Worm (Caenorhabditis elegans) whole organism, young adult: ENCODE results near the gene F14H12.2.

ENCODE experiments used
- B0035.1 ChIP-seq: sonication (generic microtip); optimal IDR thresholded peaks from 2 replicates; lab custom pipeline; 2016; ENCODE audit warnings: missing genetic modification characterization, mild to moderate bottlenecking, missing compliant biosample characterization, missing genotype, missing genetic modification reagents
- ama-1 ChIP-seq, 3 experiments: fragments of 150-350 bp in 1 of 3; sonication (generic microtip) in 2 of 3; optimal IDR thresholded peaks; 2 replicates each; lab custom pipeline; 2014 to 2018; ENCODE audit warnings: missing biosample characterization in 2 of 3, missing genetic modification characterization in 2 of 3, missing genetic modification reagents in 2 of 3
- dpff-1 ChIP-seq: sonication (generic microtip); optimal IDR thresholded peaks from 2 replicates; lab custom pipeline; 2017; ENCODE audit warnings: mild to moderate bottlenecking, missing genetic modification characterization, missing compliant biosample characterization
- gei-17 ChIP-seq: fragments of 200-800 bp; sonication (Bioruptor generic); optimal IDR thresholded peaks from 2 replicates; lab custom pipeline; 2018; ENCODE audit warnings: mild to moderate bottlenecking, missing genetic modification characterization, missing compliant biosample characterization
- hmg-20 ChIP-seq: fragments of 200-800 bp; sonication (Bioruptor generic); IDR thresholded peaks from 2 replicates; pipeline ENCODE4 v1.3.6; 2022; ENCODE audit warnings: missing genetic modification reagents, missing genetic modification characterization, missing compliant biosample characterization
- nhr-120 ChIP-seq: fragments of 200-800 bp; sonication (Bioruptor generic); IDR thresholded peaks from 2 replicates; pipeline ENCODE4 v1.3.6; 2022; ENCODE audit warnings: missing genetic modification characterization, missing compliant biosample characterization
- nhr-27 ChIP-seq: fragments of 200-800 bp; sonication (Bioruptor generic); optimal IDR thresholded peaks from 2 replicates; lab custom pipeline; 2018; ENCODE audit warnings: mild to moderate bottlenecking, missing genetic modification characterization, moderate library complexity, missing compliant biosample characterization
- snpc-1.1 ChIP-seq: sonication (generic microtip); optimal IDR thresholded peaks from 2 replicates; lab custom pipeline; 2017; ENCODE audit warnings: missing genetic modification characterization, mild to moderate bottlenecking, missing compliant biosample characterization, antibody characterized with exemption, moderate library complexity, missing genotype, missing genetic modification reagents; ENCODE audit not compliant: insufficient read depth

- TF ChIP-seq gei-17 (GFP tag; lab: Kevin White, UChicago) = no peak
- TF ChIP-seq hmg-20 (GFP tag; lab: Robert Waterston, UW) = no peak
- TF ChIP-seq B0035.1 (tag; lab: Kevin White, UChicago) = no peak
- no peak for TF ChIP-seq ama-1 (optimal IDR thresholded peaks at IDR 0.05; lab: Kevin White, UChicago)
- TF ChIP-seq ama-1 (GFP tag; optimal IDR thresholded peaks at IDR 0.05; lab: Kevin White, UChicago) = no peak
- no peak for TF ChIP-seq nhr-120 (GFP tag; lab: Robert Waterston, UW)
- no peak for TF ChIP-seq snpc-1.1 (tag; lab: Kevin White, UChicago)
- TF ChIP-seq nhr-27 = no peak
- no peak for TF ChIP-seq dpff-1 (tag; lab: Kevin White, UChicago)
Measured at ce11 chrX:4364877-4365276, 14.6 kb downstream of the F14H12.2 start, which contains the start of gene F14H12.8.
